Worm (Caenorhabditis elegans): ENCODE data around the gene C54D10.5.

C54D10.5 gene

DNA sequence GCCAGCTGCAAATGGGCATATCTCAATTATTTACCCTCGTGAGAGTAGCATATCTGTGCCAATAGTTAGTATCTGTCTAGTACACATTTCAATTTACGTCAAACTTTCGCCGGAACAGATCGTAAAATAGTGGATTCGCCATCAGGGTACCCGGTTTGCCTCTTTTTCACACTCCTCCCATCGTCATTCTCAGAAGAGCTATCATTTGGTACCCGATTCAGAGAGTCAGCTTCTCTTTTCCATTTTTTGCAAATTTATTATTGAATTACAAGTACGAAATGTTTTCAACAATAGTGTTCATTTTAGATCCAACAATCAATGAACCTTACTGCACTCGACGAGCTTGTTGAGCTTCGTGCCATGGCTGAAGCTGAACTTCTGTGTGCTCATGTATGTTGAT, at the start of gene C54D10.5:
TSS of gene C54D10.5 (plus strand) at position 301 of the 400 bp plus-strand sequence.
- TF ChIP-seq nhr-12 (tag; optimal IDR thresholded peaks at IDR 0.05) (no peak), jun-1 (tag; optimal IDR thresholded peaks at IDR 0.05) (no peak), xbp-1 (tag; optimal IDR thresholded peaks at IDR 0.05) (no peak), egl-13 (tag; optimal IDR thresholded peaks at IDR 0.05) (no peak), unc-62 (GFP tag; optimal IDR thresholded peaks at IDR 0.05) (no peak), nhr-85 (tag) (no peak), mep-1 (tag; optimal IDR thresholded peaks at IDR 0.05) (no peak), hlh-4 (tag; optimal IDR thresholded peaks at IDR 0.05) (no peak), isw-1 (GFP tag; IDR thresholded peaks at IDR 0.05) (no peak), sox-4 (tag; optimal IDR thresholded peaks at IDR 0.05) (no peak), mdl-1 (tag; optimal IDR thresholded peaks at IDR 0.05) (no peak), ceh-88 (GFP tag; IDR thresholded peaks at IDR 0.05) (no peak)

DNA sequence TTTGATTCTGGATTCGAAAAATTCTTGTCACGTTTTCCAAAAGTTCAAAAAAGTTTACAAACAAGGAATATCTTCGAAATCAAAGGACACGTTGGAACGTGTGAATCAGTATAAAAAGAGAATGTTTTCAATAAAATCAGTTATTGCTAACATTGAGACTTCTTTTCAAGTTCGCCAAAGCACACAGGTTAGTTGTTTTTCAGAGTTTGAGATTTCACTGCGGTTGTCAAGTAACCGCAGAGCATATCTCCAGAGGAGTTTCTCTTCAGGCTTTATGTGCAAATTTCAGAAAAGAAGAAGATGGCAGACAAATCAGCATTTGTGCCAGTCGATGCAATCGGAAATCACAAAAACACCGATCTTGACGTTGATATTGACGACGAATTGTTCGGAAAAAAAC, 43.0 kb upstream of the C54D10.5 start, which contains the start of gene K01D12.15:
TSS of gene K01D12.15 (plus strand) at position 301 of the 400 bp plus-strand sequence.
- TF ChIP-seq mep-1 (tag; optimal IDR thresholded peaks at IDR 0.05): no peak
- TF ChIP-seq lin-14 (GFP tag; optimal IDR thresholded peaks at IDR 0.05): no peak
- TF ChIP-seq lin-35 (GFP tag; optimal IDR thresholded peaks at IDR 0.05): no peak
- no peak for TF ChIP-seq jun-1 (tag; optimal IDR thresholded peaks at IDR 0.05)
- no peak for TF ChIP-seq alr-1 (tag; optimal IDR thresholded peaks at IDR 0.05; ENCODE audit: borderline replicate concordance)
- TF ChIP-seq sup-37 (GFP tag; optimal IDR thresholded peaks at IDR 0.05): no peak
- no peak for TF ChIP-seq nhr-84 (tag; optimal IDR thresholded peaks at IDR 0.05)
- TF ChIP-seq egl-27 (tag; optimal IDR thresholded peaks at IDR 0.05): no peak
- TF ChIP-seq zag-1 (tag; optimal IDR thresholded peaks at IDR 0.05): no peak
- TF ChIP-seq ceh-63 (GFP tag; optimal IDR thresholded peaks at IDR 0.05): no peak
- TF ChIP-seq ceh-8 (GFP tag; optimal IDR thresholded peaks at IDR 0.05): no peak

DNA sequence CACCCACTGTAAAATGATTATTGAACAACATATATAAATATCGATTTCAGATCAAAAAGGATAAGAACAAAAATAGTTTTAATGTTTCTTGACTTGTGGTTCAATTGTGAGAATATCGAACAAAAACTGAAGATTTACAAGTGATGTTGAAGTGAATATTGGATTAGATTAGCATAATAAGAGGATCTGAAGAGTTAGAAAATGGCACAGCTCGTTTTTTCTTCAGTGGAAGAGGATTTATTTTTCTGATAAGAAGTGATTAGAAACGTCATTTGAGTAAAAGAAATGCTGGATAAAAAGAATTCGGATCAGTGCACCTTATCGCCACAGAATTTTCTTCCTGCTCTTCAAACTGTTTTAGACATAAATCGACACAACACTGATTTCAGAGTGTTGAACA, 33.4 kb upstream of the C54D10.5 start, which contains the start of gene twk-14:
TSS of gene twk-14 (minus strand) at position 8 of the 400 bp plus-strand sequence.
- TF ChIP-seq hlh-4 (tag; optimal IDR thresholded peaks at IDR 0.05) (no peak), pax-3 (tag; optimal IDR thresholded peaks at IDR 0.05) (peak; percentile 48), C34B4.2 (tag; optimal IDR thresholded peaks at IDR 0.05) (no peak), F16B12.6 (tag; optimal IDR thresholded peaks at IDR 0.05) (no peak), egl-13 (tag; optimal IDR thresholded peaks at IDR 0.05) (peak; percentile 9), dsc-1 (tag; optimal IDR thresholded peaks at IDR 0.05) (peak; percentile 90), tlp-1 (tag; optimal IDR thresholded peaks at IDR 0.05) (no peak), skn-1 (tag; optimal IDR thresholded peaks at IDR 0.05) (no peak), mab-9 (GFP tag; IDR thresholded peaks at IDR 0.05) (no peak)

DNA sequence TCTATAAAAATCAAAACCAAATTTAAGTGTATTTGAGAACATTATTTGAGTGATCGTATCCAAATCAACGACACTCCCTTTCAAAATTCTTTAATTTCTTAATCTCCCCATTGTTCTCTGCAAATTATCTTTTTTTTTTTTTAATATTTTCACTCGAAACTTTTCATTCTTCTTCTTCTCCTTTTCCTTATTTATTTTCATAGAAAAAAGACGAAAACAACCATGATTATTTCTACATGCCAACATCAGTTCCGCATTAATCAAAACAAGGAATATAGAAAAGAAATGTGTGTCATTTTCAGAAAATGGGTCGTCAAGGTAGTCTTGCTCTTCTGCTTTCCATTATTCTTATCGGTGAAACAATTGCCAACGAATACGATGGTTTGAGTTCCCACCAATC, 31.6 kb upstream of the C54D10.5 start, which contains the start of gene K01D12.5:
TSS of gene K01D12.5 (plus strand) at position 301 of the 400 bp plus-strand sequence.
- TF ChIP-seq efl-3 (GFP tag; optimal IDR thresholded peaks at IDR 0.05) (no peak), dpl-1 (GFP tag; optimal IDR thresholded peaks at IDR 0.05) (no peak), fkh-10 (GFP tag; optimal IDR thresholded peaks at IDR 0.05) (no peak), nhr-85 (tag) (no peak), nhr-11 (tag; optimal IDR thresholded peaks at IDR 0.05) (no peak), fos-1 (tag; optimal IDR thresholded peaks at IDR 0.05) (no peak), nhr-76 (tag; optimal IDR thresholded peaks at IDR 0.05) (no peak), swsn-7 (tag; optimal IDR thresholded peaks at IDR 0.05) (no peak), lsy-2 (tag; optimal IDR thresholded peaks at IDR 0.05) (no peak), alr-1 (tag; optimal IDR thresholded peaks at IDR 0.05; ENCODE audit: borderline replicate concordance) (no peak), elt-3 (tag; optimal IDR thresholded peaks at IDR 0.05) (no peak), ceh-8 (GFP tag; optimal IDR thresholded peaks at IDR 0.05) (no peak)

All from whole organism, L1 larva.